Worm (Caenorhabditis elegans): ENCODE measurements around the gene gcy-15.

DNA sequence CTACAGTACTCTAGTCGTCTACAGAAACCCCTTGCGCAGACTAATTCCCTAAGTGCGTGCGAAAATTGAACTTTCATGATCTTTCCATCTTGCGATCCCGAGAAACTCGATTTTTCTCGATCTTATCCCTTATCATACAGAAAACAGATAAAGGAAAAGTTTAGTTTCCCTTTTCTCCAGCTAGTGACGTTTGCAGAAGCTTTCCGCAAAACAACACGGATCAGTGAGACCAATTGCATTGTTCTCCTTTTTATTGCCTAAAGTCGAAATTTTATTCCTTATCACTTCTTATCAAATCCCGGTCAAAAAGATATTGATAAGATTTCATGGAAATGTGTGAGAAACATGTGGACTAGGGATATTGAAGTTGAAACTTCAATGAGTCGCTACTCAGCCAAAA is 45.0 kb upstream of the gcy-15 start:
- TF ChIP-seq tbx-2 (tag; optimal IDR thresholded peaks at IDR 0.05) = no peak
- no peak for TF ChIP-seq ama-1 (optimal IDR thresholded peaks at IDR 0.05)
- TF ChIP-seq pax-3 (tag; optimal IDR thresholded peaks at IDR 0.05) = no peak
- no peak for TF ChIP-seq snpc-4 (tag; optimal IDR thresholded peaks at IDR 0.05)
- TF ChIP-seq lin-15B (tag; optimal IDR thresholded peaks at IDR 0.05) = no peak
- TF ChIP-seq egl-13 (tag; optimal IDR thresholded peaks at IDR 0.05) = no peak

Data from whole organism, L1 larva.